Comparison of ENCODE assay signal across 1 fruit fly cellular context in the genomic region with DNA sequence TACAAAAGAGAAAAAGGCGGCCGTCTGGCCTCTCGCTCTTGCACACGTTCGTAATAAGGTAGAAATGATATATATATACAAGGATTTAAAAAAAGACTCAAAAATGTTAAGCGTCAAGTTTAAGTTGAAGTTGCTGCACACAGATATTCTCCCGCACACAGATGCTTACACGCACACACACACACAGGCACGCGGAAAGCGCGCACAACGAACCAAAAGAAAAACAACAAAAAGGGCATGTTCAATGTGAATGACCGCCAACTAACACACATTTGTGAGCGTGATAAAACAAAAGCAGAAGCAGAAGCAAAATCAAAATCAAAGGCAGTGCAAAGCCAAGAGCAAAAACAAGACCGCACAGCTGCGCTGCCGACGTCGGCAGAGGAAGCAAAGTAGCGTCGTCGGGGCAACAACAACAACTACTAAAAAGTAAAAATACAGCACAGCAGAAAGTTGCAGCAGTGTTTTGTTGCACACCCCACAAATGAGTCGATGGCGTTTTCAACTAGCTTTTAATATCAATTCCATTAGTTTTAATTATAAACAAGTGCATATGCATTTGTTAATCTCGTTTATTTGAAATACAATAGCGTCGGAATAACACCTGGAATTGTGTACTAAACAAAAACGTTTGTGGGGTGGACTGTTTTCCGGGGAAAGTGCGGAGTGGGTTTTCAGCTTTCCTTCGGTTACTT.
TF ChIP-seq lines count a peak whose summit lies in the region.

No protein-coding gene starts in this region.

TF ChIP-seq in whole organism, embryonic, 481 proteins besides CTCF, POLR2A, EP300 and RAD21 (continued from another document):
- TF ChIP-seq CG2199 (GFP tag; IDR thresholded peaks at IDR 0.05; lab: Robert Waterston, UW) (peak; percentile 99), CG8944 (GFP tag; optimal IDR thresholded peaks at IDR 0.05; lab: Kevin White, UChicago) (peak; percentile 94), ato (GFP tag; IDR thresholded peaks at IDR 0.05; lab: Robert Waterston, UW; ENCODE audit: partially characterized antibody) (no peak), CG12236 (GFP tag; optimal IDR thresholded peaks at IDR 0.05; lab: Kevin White, UChicago) (peak; percentile 96), CG7963 (GFP tag; IDR thresholded peaks at IDR 0.05; lab: Robert Waterston, UW; ENCODE audit: partially characterized antibody) (no peak), CG10565 (GFP tag; optimal IDR thresholded peaks at IDR 0.05; lab: Kevin White, UChicago) (peak; percentile 88), CG12769 (tag; optimal IDR thresholded peaks at IDR 0.05; lab: Kevin White, UChicago) (peak; percentile 95), crol (GFP tag; IDR thresholded peaks at IDR 0.05; lab: Robert Waterston, UW) (peak; percentile 78), kay (GFP tag; optimal IDR thresholded peaks at IDR 0.05; lab: Kevin White, UChicago) (peak; percentile 79), Awh (GFP tag; IDR thresholded peaks at IDR 0.05; lab: Robert Waterston, UW) (peak; percentile 98), Poxn (GFP tag; IDR thresholded peaks at IDR 0.05; lab: Robert Waterston, UW) (peak; percentile 10; the same call in 1 of the 2 replicates), stwl (tag; optimal IDR thresholded peaks at IDR 0.05; lab: Kevin White, UChicago) (peak; percentile 82), BtbVII (GFP tag; optimal IDR thresholded peaks at IDR 0.05; lab: Kevin White, UChicago) (peak; percentile 90), knrl (GFP tag; IDR thresholded peaks at IDR 0.05; lab: Robert Waterston, UW; ENCODE audit: partially characterized antibody) (no peak), sug (tag; optimal IDR thresholded peaks at IDR 0.05; lab: Kevin White, UChicago) (peak; percentile 73), Sox102F (GFP tag; optimal IDR thresholded peaks at IDR 0.05; lab: Kevin White, UChicago) (peak; percentile 98), CG4730 (GFP tag; IDR thresholded peaks at IDR 0.05; lab: Robert Waterston, UW) (peak; percentile 89), Six4 (GFP tag; optimal IDR thresholded peaks at IDR 0.05; lab: Kevin White, UChicago) (peak; percentile 97)
